Worm (Caenorhabditis elegans) whole organism, young adult: ENCODE data around the gene F26C11.4.

Experiments
- B0336.3 ChIP-seq: fragments of 200-800 bp; sonication (Bioruptor generic); IDR thresholded peaks from 2 replicates; pipeline ENCODE4 v1.3.6; 2022; ENCODE audit warnings: missing genetic modification characterization, missing compliant biosample characterization
- F22D6.2 ChIP-seq: sonication (generic microtip); optimal IDR thresholded peaks from 2 replicates; lab custom pipeline; 2016; ENCODE audit warnings: mild to moderate bottlenecking, missing genetic modification characterization, missing compliant biosample characterization
- F23B12.7 ChIP-seq: sonication (generic microtip); optimal IDR thresholded peaks from 2 replicates; lab custom pipeline; 2017; ENCODE audit warnings: missing genetic modification characterization, mild to moderate bottlenecking, missing compliant biosample characterization, antibody characterized with exemption, moderate library complexity; ENCODE audit not compliant: insufficient read depth
- F33H1.4 ChIP-seq: fragments of 200-800 bp; sonication (Bioruptor generic); IDR thresholded peaks from 2 replicates; pipeline ENCODE4 v1.3.6; 2022; ENCODE audit warnings: missing genetic modification reagents, missing genetic modification characterization, missing compliant biosample characterization
- F39B2.1 ChIP-seq: fragments of 200-800 bp; sonication (Bioruptor generic); IDR thresholded peaks from 2 replicates; pipeline ENCODE4 v1.3.6; 2022; ENCODE audit warnings: missing genetic modification reagents, missing genetic modification characterization, missing compliant biosample characterization
- F49E8.2 ChIP-seq: sonication (generic microtip); optimal IDR thresholded peaks from 3 replicates; lab custom pipeline; 2017; ENCODE audit warnings: missing genetic modification characterization, mild to moderate bottlenecking, missing compliant biosample characterization, antibody characterized with exemption, moderate library complexity; ENCODE audit not compliant: insufficient read depth
- F55B11.4 ChIP-seq: sonication (generic microtip); optimal IDR thresholded peaks from 2 replicates; lab custom pipeline; 2016; ENCODE audit warnings: missing compliant biosample characterization, missing genetic modification characterization, borderline replicate concordance; ENCODE audit not compliant: insufficient read depth
- K11D2.4 ChIP-seq: fragments of 200-800 bp; sonication (Bioruptor generic); IDR thresholded peaks from 2 replicates; pipeline ENCODE4 v1.3.6; 2022; ENCODE audit warnings: missing genetic modification reagents, missing genetic modification characterization, missing compliant biosample characterization
- Y53F4B.3 ChIP-seq: fragments of 200-800 bp; sonication (Bioruptor generic); IDR thresholded peaks from 2 replicates; pipeline ENCODE4 v1.3.6; 2022; ENCODE audit warnings: missing genetic modification reagents, missing genetic modification characterization, missing compliant biosample characterization
- Y53G8AR.9 ChIP-seq: fragments of 200-800 bp; sonication (Bioruptor generic); conservative IDR thresholded peaks from 2 replicates; pipeline ENCODE4 v1.3.6; 2022; ENCODE audit warnings: missing genetic modification reagents, missing genetic modification characterization, missing compliant biosample characterization
- akir-1 ChIP-seq: fragments of 200-800 bp; sonication (Bioruptor generic); optimal IDR thresholded peaks from 2 replicates; lab custom pipeline; 2018; ENCODE audit warnings: mild to moderate bottlenecking, missing genetic modification characterization, moderate library complexity, missing compliant biosample characterization
- aptf-2 ChIP-seq: fragments of 200-800 bp; sonication (Bioruptor generic); conservative IDR thresholded peaks from 2 replicates; pipeline ENCODE4 v1.3.6; 2022; ENCODE audit warnings: missing genetic modification reagents, missing genetic modification characterization, missing compliant biosample characterization
- aptf-3 ChIP-seq: fragments of 200-800 bp; sonication (Bioruptor generic); IDR thresholded peaks from 2 replicates; pipeline ENCODE4 v1.3.6; 2022; ENCODE audit warnings: missing genetic modification characterization, missing compliant biosample characterization
- bed-1 ChIP-seq: fragments of 200-800 bp; sonication (Bioruptor generic); IDR thresholded peaks from 2 replicates; pipeline ENCODE4 v1.3.6; 2022; ENCODE audit warnings: missing genetic modification reagents, missing genetic modification characterization, missing compliant biosample characterization
- bed-2 ChIP-seq: fragments of 200-800 bp; sonication (Bioruptor generic); IDR thresholded peaks from 2 replicates; pipeline ENCODE4 v1.3.6; 2022; ENCODE audit warnings: missing genetic modification reagents, missing genetic modification characterization, missing compliant biosample characterization
- ceh-27 ChIP-seq: fragments of 200-800 bp; sonication (Bioruptor generic); optimal IDR thresholded peaks from 2 replicates; lab custom pipeline; 2018; ENCODE audit warnings: mild to moderate bottlenecking, missing genetic modification characterization, moderate library complexity, missing compliant biosample characterization
- ceh-79 ChIP-seq: sonication (generic microtip); optimal IDR thresholded peaks from 2 replicates; lab custom pipeline; 2017; ENCODE audit warnings: mild to moderate bottlenecking, missing genetic modification characterization, missing compliant biosample characterization
- dpl-1 ChIP-seq: fragments of 150-350 bp; optimal IDR thresholded peaks from 2 replicates; lab custom pipeline; 2014; ENCODE audit warnings: missing biosample characterization, missing genetic modification reagents, missing genetic modification characterization
- efl-1 ChIP-seq: fragments of 150-350 bp; optimal IDR thresholded peaks from 2 replicates; lab custom pipeline; 2014; ENCODE audit warnings: missing biosample characterization, missing genetic modification reagents, missing genetic modification characterization
- egl-18 ChIP-seq: fragments of 200-800 bp; sonication (Bioruptor generic); IDR thresholded peaks from 2 replicates; pipeline ENCODE4 v1.3.6; 2022; ENCODE audit warnings: missing genetic modification reagents, missing genetic modification characterization, missing compliant biosample characterization
- hlh-26 ChIP-seq: fragments of 200-800 bp; sonication (Bioruptor generic); conservative IDR thresholded peaks from 2 replicates; pipeline ENCODE4 v1.3.6; 2022; ENCODE audit warnings: missing genetic modification reagents, missing genetic modification characterization, missing compliant biosample characterization
- hrde-1 ChIP-seq: sonication (generic microtip); optimal IDR thresholded peaks from 2 replicates; lab custom pipeline; 2016; ENCODE audit warnings: missing genetic modification characterization, mild to moderate bottlenecking, missing compliant biosample characterization, moderate library complexity, missing genotype, missing genetic modification reagents, borderline replicate concordance
- let-607 ChIP-seq, 2 experiments: fragments of 200-800 bp in 1 of 2; sonication (Bioruptor generic) in 1 of 2; sonication (generic microtip) in 1 of 2; optimal IDR thresholded peaks; 2 replicates each; lab custom pipeline; 2016 to 2018; ENCODE audit warnings: mild to moderate bottlenecking in 2 of 2, missing compliant biosample characterization in 2 of 2, missing genetic modification characterization in 2 of 2, moderate library complexity in 2 of 2, missing genotype in 1 of 2
- lin-35 ChIP-seq, 3 experiments: fragments of 150-350 bp in 2 of 3; sonication (generic microtip) in 1 of 3; optimal IDR thresholded peaks; 2 replicates each; lab custom pipeline; 2014 to 2018; ENCODE audit warnings: missing biosample characterization in 3 of 3, missing genetic modification characterization in 3 of 3, missing genetic modification reagents in 3 of 3
- lsl-1 ChIP-seq: fragments of 200-800 bp; sonication (Bioruptor generic); optimal IDR thresholded peaks from 2 replicates; lab custom pipeline; 2018; ENCODE audit warnings: mild to moderate bottlenecking, missing genetic modification characterization, moderate library complexity, missing compliant biosample characterization
- madf-10 ChIP-seq: sonication (generic microtip); optimal IDR thresholded peaks from 2 replicates; lab custom pipeline; 2016; ENCODE audit warnings: mild to moderate bottlenecking, missing genetic modification characterization, missing compliant biosample characterization
- madf-3 ChIP-seq: fragments of 200-800 bp; sonication (Bioruptor generic); IDR thresholded peaks from 2 replicates; pipeline ENCODE4 v1.3.6; 2022; ENCODE audit warnings: missing genetic modification reagents, missing genetic modification characterization, missing compliant biosample characterization
- madf-6 ChIP-seq: fragments of 200-800 bp; sonication (Bioruptor generic); IDR thresholded peaks from 2 replicates; pipeline ENCODE4 v1.3.6; 2022; ENCODE audit warnings: missing genetic modification reagents, missing genetic modification characterization, missing compliant biosample characterization
- mcd-1 ChIP-seq: fragments of 200-800 bp; sonication (Bioruptor generic); IDR thresholded peaks from 2 replicates; pipeline ENCODE4 v1.3.6; 2022; ENCODE audit warnings: missing genetic modification reagents, missing genetic modification characterization, missing compliant biosample characterization
- mes-4 ChIP-seq: sonication (generic microtip); optimal IDR thresholded peaks from 2 replicates; lab custom pipeline; 2016; ENCODE audit warnings: missing genotype, missing genetic modification characterization, missing compliant biosample characterization
- mxl-1 ChIP-seq: sonication (generic microtip); optimal IDR thresholded peaks from 2 replicates; lab custom pipeline; 2016; ENCODE audit warnings: missing genetic modification characterization, missing compliant biosample characterization
- nfya-1 ChIP-seq: sonication (generic microtip); optimal IDR thresholded peaks from 2 replicates; lab custom pipeline; 2017; ENCODE audit warnings: antibody characterized with exemption, missing compliant biosample characterization, missing genetic modification characterization, borderline replicate concordance; ENCODE audit not compliant: insufficient read depth
- nhr-27 ChIP-seq: fragments of 200-800 bp; sonication (Bioruptor generic); optimal IDR thresholded peaks from 2 replicates; lab custom pipeline; 2018; ENCODE audit warnings: mild to moderate bottlenecking, missing genetic modification characterization, moderate library complexity, missing compliant biosample characterization
- nhr-90 ChIP-seq: sonication (generic microtip); optimal IDR thresholded peaks from 2 replicates; lab custom pipeline; 2016; ENCODE audit warnings: missing genotype, mild to moderate bottlenecking, missing genetic modification characterization, missing compliant biosample characterization
- pbrm-1 ChIP-seq: fragments of 200-800 bp; sonication (Bioruptor generic); IDR thresholded peaks from 2 replicates; pipeline ENCODE4 v1.3.6; 2022; ENCODE audit warnings: missing genetic modification reagents, missing genetic modification characterization, missing compliant biosample characterization
- pha-4 ChIP-seq: fragments of 150-350 bp; sonication (generic microtip); optimal IDR thresholded peaks from 2 replicates; lab custom pipeline; 2014; ENCODE audit warnings: missing biosample characterization, missing genetic modification reagents, missing genetic modification characterization
- rcor-1 ChIP-seq: fragments of 200-800 bp; sonication (Bioruptor generic); IDR thresholded peaks from 2 replicates; pipeline ENCODE4 v1.3.6; 2022; ENCODE audit warnings: missing genetic modification reagents, missing genetic modification characterization, missing compliant biosample characterization
- repo-1 ChIP-seq: sonication (generic microtip); optimal IDR thresholded peaks from 2 replicates; lab custom pipeline; 2017; ENCODE audit warnings: mild to moderate bottlenecking, missing genetic modification characterization, missing compliant biosample characterization
- snpc-1.3 ChIP-seq: sonication (generic microtip); optimal IDR thresholded peaks from 2 replicates; lab custom pipeline; 2017; ENCODE audit warnings: missing genetic modification characterization, mild to moderate bottlenecking, missing compliant biosample characterization, antibody characterized with exemption, moderate library complexity, missing genotype, missing genetic modification reagents; ENCODE audit not compliant: insufficient read depth
- snpc-3.4 ChIP-seq: sonication (generic microtip); optimal IDR thresholded peaks from 2 replicates; lab custom pipeline; 2017; ENCODE audit warnings: missing genetic modification characterization, mild to moderate bottlenecking, missing compliant biosample characterization, antibody characterized with exemption, moderate library complexity, missing genotype, missing genetic modification reagents
- snpc-4 ChIP-seq, 5 experiments: fragments of 150-350 bp in 1 of 5; sonication (generic microtip) in 4 of 5; optimal IDR thresholded peaks; 2 replicates each; lab custom pipeline; 2014 to 2018; ENCODE audit warnings: missing genetic modification characterization in 5 of 5, missing biosample characterization in 3 of 5, antibody characterized with exemption in 2 of 5, mild to moderate bottlenecking in 2 of 5, missing compliant biosample characterization in 2 of 5, missing genotype in 2 of 5, moderate library complexity in 2 of 5, missing genetic modification reagents in 1 of 5
- unc-130 ChIP-seq: sonication (generic microtip); optimal IDR thresholded peaks from 2 replicates; lab custom pipeline; 2016; ENCODE audit warnings: missing genetic modification reagents, missing genetic modification characterization, missing compliant biosample characterization
- xnd-1 ChIP-seq: sonication (generic microtip); optimal IDR thresholded peaks from 2 replicates; lab custom pipeline; 2016; ENCODE audit warnings: missing genotype, missing genetic modification reagents, missing genetic modification characterization, missing compliant biosample characterization
- zim-3 ChIP-seq: sonication (generic microtip); optimal IDR thresholded peaks from 2 replicates; lab custom pipeline; 2017; ENCODE audit warnings: mild to moderate bottlenecking, missing genetic modification characterization, moderate library complexity, missing compliant biosample characterization
- ztf-18 ChIP-seq: sonication (generic microtip); optimal IDR thresholded peaks from 2 replicates; lab custom pipeline; 2016; ENCODE audit warnings: missing genotype, mild to moderate bottlenecking, missing genetic modification characterization, missing compliant biosample characterization
- ztf-25 ChIP-seq: fragments of 200-800 bp; sonication (Bioruptor generic); IDR thresholded peaks from 2 replicates; pipeline ENCODE4 v1.3.6; 2022; ENCODE audit warnings: missing genetic modification reagents, missing genetic modification characterization, missing compliant biosample characterization

The F26C11.4 gene

DNA sequence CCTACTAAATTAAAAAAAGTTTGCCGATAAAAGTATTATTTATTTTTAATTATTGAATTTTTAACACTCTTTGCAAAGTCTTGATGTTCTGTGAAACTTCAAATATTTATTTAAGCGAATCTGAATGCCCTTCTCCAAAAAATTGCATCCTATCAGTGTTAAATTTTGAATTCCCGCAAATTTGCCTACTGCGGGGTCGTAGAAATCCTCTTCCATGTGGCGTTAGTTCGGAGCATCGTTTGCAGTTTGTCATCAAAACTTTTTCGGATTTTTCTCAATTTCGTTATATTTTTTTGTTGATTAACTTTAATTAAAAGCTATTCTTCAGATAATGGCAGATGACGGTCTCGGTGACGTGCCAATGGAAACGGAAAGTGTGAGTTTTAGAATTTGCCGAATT is 24.4 kb upstream of the F26C11.4 start, which contains the start of gene ufd-3 (continued):
- TF ChIP-seq hrde-1 (tag; lab: Kevin White, UChicago), result peak; percentile 15
- TF ChIP-seq xnd-1, result peak; percentile 53
- peak; percentile 91 for TF ChIP-seq dpl-1
- no peak for TF ChIP-seq mxl-1 (tag; lab: Kevin White, UChicago)
- TF ChIP-seq nhr-27 (tag; lab: Kevin White, UChicago), result peak; percentile 27
- peak; percentile 78 for TF ChIP-seq pha-4 (tag; lab: Kevin White, UChicago)
- peak; percentile 49; the same call in 1 of the 2 replicates for TF ChIP-seq bed-2 (GFP tag; lab: Robert Waterston, UW)
- TF ChIP-seq let-607 (tag; optimal IDR thresholded peaks at IDR 0.05; lab: Kevin White, UChicago), result peak in 1 of 2 experiments; percentile 33
- no peak for TF ChIP-seq bed-1
- peak; percentile 41 for TF ChIP-seq ztf-18
- TF ChIP-seq mes-4, result no peak
- peak; percentile 5 for TF ChIP-seq snpc-4 (GFP tag; optimal IDR thresholded peaks at IDR 0.05; lab: Kevin White, UChicago)
- peak; percentile 9 to 34 (median 24) for TF ChIP-seq snpc-4 (tag; optimal IDR thresholded peaks at IDR 0.05; lab: Kevin White, UChicago)
- TF ChIP-seq F33H1.4 (GFP tag; lab: Robert Waterston, UW), result peak; percentile 43; the same call in 1 of the 2 replicates
- peak; percentile 72 for TF ChIP-seq mcd-1
- TF ChIP-seq ceh-27, result peak; percentile 90
- TF ChIP-seq zim-3 (tag; lab: Kevin White, UChicago), result no peak
- peak; percentile 54; the same call in 1 of the 2 replicates for TF ChIP-seq pbrm-1 (GFP tag; lab: Robert Waterston, UW)
- no peak for TF ChIP-seq nhr-90 (tag; lab: Kevin White, UChicago)
- peak; percentile 90 for TF ChIP-seq unc-130 (GFP tag; lab: Kevin White, UChicago)
- peak; percentile 75 for TF ChIP-seq madf-6
- TF ChIP-seq B0336.3 (GFP tag; lab: Robert Waterston, UW), result peak; percentile 86
- no peak for TF ChIP-seq F49E8.2
- TF ChIP-seq efl-1 (GFP tag; lab: Kevin White, UChicago), result peak; percentile 86
- no peak for TF ChIP-seq Y53G8AR.9 (GFP tag; lab: Robert Waterston, UW)
- no peak for TF ChIP-seq nfya-1 (tag; lab: Kevin White, UChicago)
- peak; percentile 47; the same call in 1 of the 2 replicates for TF ChIP-seq K11D2.4 (GFP tag; lab: Robert Waterston, UW)
- TF ChIP-seq snpc-3.4, result peak; percentile 58
- TF ChIP-seq F23B12.7 (tag; lab: Kevin White, UChicago), result peak; percentile 64
- TF ChIP-seq ceh-79 (tag; lab: Kevin White, UChicago), result no peak
- TF ChIP-seq snpc-1.3, result peak; percentile 29
- peak; percentile 65; the same call in 1 of the 2 replicates for TF ChIP-seq ztf-25
- no peak for TF ChIP-seq egl-18 (GFP tag; lab: Robert Waterston, UW)
- TF ChIP-seq F22D6.2 (tag; lab: Kevin White, UChicago), result peak; percentile 37
- no peak for TF ChIP-seq F39B2.1 (GFP tag; lab: Robert Waterston, UW)
- TF ChIP-seq hlh-26 (GFP tag; lab: Robert Waterston, UW), result no peak
- TF ChIP-seq rcor-1 (GFP tag; lab: Robert Waterston, UW), result peak; percentile 64; the same call in 1 of the 2 replicates
- no peak for TF ChIP-seq aptf-3 (GFP tag; lab: Robert Waterston, UW)
- 0 out of 2 replicates have a peak, but pooled peaks have one; percentile 59 for TF ChIP-seq madf-3 (GFP tag; lab: Robert Waterston, UW)
- TF ChIP-seq aptf-2, result peak; percentile 69; the same call in 1 of the 2 replicates
- TF ChIP-seq lin-35 (GFP tag; optimal IDR thresholded peaks at IDR 0.05; lab: Kevin White, UChicago), result peak; percentile 40 to 96 (median 44)
- TF ChIP-seq madf-10, result peak; percentile 47
- no peak for TF ChIP-seq F55B11.4 (tag; lab: Kevin White, UChicago)
- TF ChIP-seq lsl-1 (GFP tag; lab: Kevin White, UChicago), result peak; percentile 54
- TF ChIP-seq Y53F4B.3 (GFP tag; lab: Robert Waterston, UW), result no peak
- peak; percentile 1 for TF ChIP-seq repo-1 (tag; lab: Kevin White, UChicago)
- peak; percentile 24 for TF ChIP-seq akir-1 (GFP tag; lab: Kevin White, UChicago)
